Fruit fly (Drosophila melanogaster): Measurements from ENCODE around the gene upd2.

dm6 chrX:18259417-18259816, 16.3 kb upstream of the upd2 start, which contains the start of gene CG15059:
- TF ChIP-seq psq (optimal IDR thresholded peaks at IDR 0.05) (no peak), ttk (optimal IDR thresholded peaks at IDR 0.05) (no peak), h (optimal IDR thresholded peaks at IDR 0.05) (no peak), Sin3A (optimal IDR thresholded peaks at IDR 0.05) (no peak), Myc (optimal IDR thresholded peaks at IDR 0.05) (no peak), insv (optimal IDR thresholded peaks at IDR 0.05) (no peak)

Measured in Kc167 (cell line).